Worm (Caenorhabditis elegans): ENCODE results near the gene F36G9.13.

- TF ChIP-seq ets-7 (tag; optimal IDR thresholded peaks at IDR 0.05) (no peak), tbx-37 (GFP tag; conservative IDR thresholded peaks at IDR 0.05) (no peak), ama-1 (optimal IDR thresholded peaks at IDR 0.05) (no peak), ceh-36 (tag; optimal IDR thresholded peaks at IDR 0.05) (no peak), hmbx-1 (tag; optimal IDR thresholded peaks at IDR 0.05) (no peak), B0310.2 (tag; optimal IDR thresholded peaks at IDR 0.05) (no peak), tra-4 (tag; optimal IDR thresholded peaks at IDR 0.05) (no peak)
Measured at ce11 chrV:15950903-15951302, 32.2 kb upstream of the F36G9.13 start, which contains the start of gene srw-59.
